Fruit fly (Drosophila melanogaster): Measurements from ENCODE around the gene CG4119.

CG4119 gene

DNA sequence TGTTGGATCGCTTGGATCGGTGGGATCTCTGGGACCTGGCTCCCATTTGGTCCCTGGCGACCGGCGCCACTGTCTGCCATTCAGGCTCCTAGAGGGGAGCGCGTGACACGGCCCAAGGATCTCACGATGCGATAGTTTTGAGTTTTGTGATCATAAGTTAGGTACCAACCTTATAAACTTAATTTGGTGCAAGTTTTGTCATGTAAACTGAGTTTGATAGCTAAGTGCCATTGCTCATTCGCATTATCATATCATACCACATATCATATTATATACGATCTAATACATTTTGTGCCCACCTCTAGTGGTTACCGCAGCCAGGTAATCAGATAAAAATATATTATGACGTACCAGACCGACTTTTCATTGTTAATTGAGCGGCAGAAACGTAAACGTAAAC, 30.1 kb downstream of the CG4119 start (continued):
- TF ChIP-seq CG11723 (GFP tag; optimal IDR thresholded peaks at IDR 0.05) (no peak), Side (GFP tag; optimal IDR thresholded peaks at IDR 0.05) (no peak), lab (GFP tag; optimal IDR thresholded peaks at IDR 0.05) (no peak), CG9727 (GFP tag; optimal IDR thresholded peaks at IDR 0.05) (no peak), odd (GFP tag; optimal IDR thresholded peaks at IDR 0.05) (no peak), CG4424 (GFP tag; optimal IDR thresholded peaks at IDR 0.05) (no peak), luna (GFP tag; optimal IDR thresholded peaks at IDR 0.05) (no peak), Nf-YA (GFP tag; IDR thresholded peaks at IDR 0.05) (no peak), vnd (GFP tag; IDR thresholded peaks at IDR 0.05; ENCODE audit: partially characterized antibody) (peak; percentile 65), Kr (GFP tag; optimal IDR thresholded peaks at IDR 0.05) (no peak), HLH3B (GFP tag; IDR thresholded peaks at IDR 0.05) (no peak), Drgx (GFP tag; IDR thresholded peaks at IDR 0.05) (no peak), Bgb (GFP tag; IDR thresholded peaks at IDR 0.05; ENCODE audit: partially characterized antibody) (no peak), kay (GFP tag; optimal IDR thresholded peaks at IDR 0.05) (no peak), hb (GFP tag; IDR thresholded peaks at IDR 0.05; ENCODE audit: partially characterized antibody) (0 out of 3 replicates have a peak, but pooled peaks have one; percentile 41), jigr1 (GFP tag; IDR thresholded peaks at IDR 0.05) (no peak), tap (tag; optimal IDR thresholded peaks at IDR 0.05) (peak; percentile 22), ssp (GFP tag; IDR thresholded peaks at IDR 0.05) (no peak), hth (optimal IDR thresholded peaks at IDR 0.05) (no peak), pzg (GFP tag; optimal IDR thresholded peaks at IDR 0.05) (no peak), tna (GFP tag; IDR thresholded peaks at IDR 0.05; ENCODE audit: partially characterized antibody) (no peak), Lhr (GFP tag; optimal IDR thresholded peaks at IDR 0.05) (no peak), CG16779 (GFP tag; IDR thresholded peaks at IDR 0.05) (0 out of 2 replicates have a peak, but pooled peaks have one; percentile 10), Hr78 (GFP tag; optimal IDR thresholded peaks at IDR 0.05) (no peak), Fer1 (GFP tag; optimal IDR thresholded peaks at IDR 0.05) (no peak), phol (tag; optimal IDR thresholded peaks at IDR 0.05) (no peak), wdn (GFP tag; IDR thresholded peaks at IDR 0.05) (no peak), fru (optimal IDR thresholded peaks at IDR 0.05) (no peak), Doc2 (GFP tag; IDR thresholded peaks at IDR 0.05) (no peak), sc (optimal IDR thresholded peaks at IDR 0.05) (no peak), sc (GFP tag; optimal IDR thresholded peaks at IDR 0.05) (peak; percentile 57), Spps (tag; optimal IDR thresholded peaks at IDR 0.05) (no peak), Oli (tag; optimal IDR thresholded peaks at IDR 0.05) (no peak), CG3163 (GFP tag; optimal IDR thresholded peaks at IDR 0.05) (no peak), Six4 (GFP tag; optimal IDR thresholded peaks at IDR 0.05) (no peak), CG14441 (GFP tag; IDR thresholded peaks at IDR 0.05) (no peak), mirr (GFP tag; optimal IDR thresholded peaks at IDR 0.05) (no peak), Dfd (GFP tag; optimal IDR thresholded peaks at IDR 0.05) (no peak), CG2202 (tag; optimal IDR thresholded peaks at IDR 0.05) (no peak), D (optimal IDR thresholded peaks at IDR 0.05) (no peak), D (GFP tag; optimal IDR thresholded peaks at IDR 0.05) (no peak), wor (GFP tag; IDR thresholded peaks at IDR 0.05) (no peak), Fer2 (tag; optimal IDR thresholded peaks at IDR 0.05) (no peak), Taf1 (GFP tag; IDR thresholded peaks at IDR 0.05) (no peak), nerfin-2 (GFP tag; IDR thresholded peaks at IDR 0.05; ENCODE audit: partially characterized antibody) (peak; percentile 34; the same call in 1 of the 2 replicates), CG11504 (tag; optimal IDR thresholded peaks at IDR 0.05) (no peak), CG13296 (GFP tag; optimal IDR thresholded peaks at IDR 0.05) (no peak), CG2712 (tag; optimal IDR thresholded peaks at IDR 0.05) (peak; percentile 81), disco-r (GFP tag; optimal IDR thresholded peaks at IDR 0.05) (no peak), Dll (GFP tag; IDR thresholded peaks at IDR 0.05; ENCODE audit: partially characterized antibody) (peak; percentile 87), Usf (GFP tag; optimal IDR thresholded peaks at IDR 0.05) (no peak), tx (GFP tag; optimal IDR thresholded peaks at IDR 0.05) (no peak), CG9609 (GFP tag; optimal IDR thresholded peaks at IDR 0.05) (no peak)

Measured in whole organism, embryonic.